Worm (Caenorhabditis elegans) whole organism, late embryonic: ENCODE results near the gene F07E5.5.

Source experiments
- ceh-2 ChIP-seq: sonication (generic microtip); optimal IDR thresholded peaks from 2 replicates; lab custom pipeline; 2016; ENCODE audit warnings: missing genotype, missing genetic modification characterization, missing compliant biosample characterization
- ceh-30 ChIP-seq: fragments of 150-350 bp; optimal IDR thresholded peaks from 2 replicates; lab custom pipeline; 2014; ENCODE audit warnings: missing biosample characterization, missing genetic modification characterization
- fkh-10 ChIP-seq: fragments of 150-350 bp; optimal IDR thresholded peaks from 2 replicates; lab custom pipeline; 2014; ENCODE audit warnings: missing biosample characterization, missing genetic modification reagents, missing genetic modification characterization
- gmeb-2 ChIP-seq: sonication (generic microtip); optimal IDR thresholded peaks from 2 replicates; lab custom pipeline; 2016; ENCODE audit warnings: missing genetic modification characterization, inconsistent platforms, missing compliant biosample characterization
- pha-4 ChIP-seq: fragments of 150-350 bp; optimal IDR thresholded peaks from 2 replicates; lab custom pipeline; 2018; ENCODE audit warnings: missing biosample characterization, missing genetic modification reagents, missing genetic modification characterization
- sdc-2 ChIP-seq: sonication (generic microtip); optimal IDR thresholded peaks from 2 replicates; lab custom pipeline; 2016; ENCODE audit warnings: missing genotype, missing genetic modification characterization, missing compliant biosample characterization
- tbx-2 ChIP-seq: sonication (generic microtip); optimal IDR thresholded peaks from 2 replicates; lab custom pipeline; 2016; ENCODE audit warnings: missing genetic modification characterization, missing compliant biosample characterization

- TF ChIP-seq fkh-10 (GFP tag; lab: Kevin White, UChicago), result no peak
- TF ChIP-seq ceh-30 (tag; lab: Kevin White, UChicago), result no peak
- TF ChIP-seq gmeb-2 (tag; lab: Kevin White, UChicago), result no peak
- no peak for TF ChIP-seq ceh-2 (tag; lab: Kevin White, UChicago)
- TF ChIP-seq tbx-2 (tag; lab: Kevin White, UChicago), result no peak
- TF ChIP-seq pha-4 (tag; lab: Kevin White, UChicago), result no peak
- TF ChIP-seq sdc-2 (tag; lab: Kevin White, UChicago), result no peak
Observed at ce11 chrII:2075513-2075912, 16.6 kb upstream of the F07E5.5 start, which contains the start of gene F07E5.8.
